Worm (Caenorhabditis elegans) whole organism, midembryonic: Measurements from ENCODE around the gene unc-86.

Experiments
- T22C8.4 ChIP-seq: fragments of 200-800 bp; sonication (Bioruptor generic); IDR thresholded peaks from 2 replicates; pipeline ENCODE4 v1.3.6; 2022; ENCODE audit warnings: missing genetic modification characterization, missing compliant biosample characterization
- flt-1 ChIP-seq: fragments of 200-800 bp; sonication (Bioruptor generic); IDR thresholded peaks from 2 replicates; pipeline ENCODE4 v1.3.6; 2022; ENCODE audit warnings: missing genetic modification characterization, missing compliant biosample characterization
- med-1 ChIP-seq: sonication (generic microtip); optimal IDR thresholded peaks from 2 replicates; lab custom pipeline; 2017; ENCODE audit warnings: missing genetic modification characterization, mild to moderate bottlenecking, missing compliant biosample characterization, antibody characterized with exemption, missing genetic modification reagents; ENCODE audit not compliant: insufficient read depth
- ref-1 ChIP-seq: fragments of 200-800 bp; sonication (Bioruptor generic); conservative IDR thresholded peaks from 2 replicates; pipeline ENCODE4 v1.3.6; 2022; ENCODE audit warnings: missing genetic modification reagents, missing genetic modification characterization, missing compliant biosample characterization
- tab-1 ChIP-seq: fragments of 200-800 bp; sonication (Bioruptor generic); IDR thresholded peaks from 2 replicates; pipeline ENCODE4 v1.3.6; 2022; ENCODE audit warnings: missing genetic modification characterization, missing compliant biosample characterization
- ztf-23 ChIP-seq: fragments of 200-800 bp; sonication (Bioruptor generic); IDR thresholded peaks from 2 replicates; pipeline ENCODE4 v1.3.6; 2022; ENCODE audit warnings: missing genetic modification reagents, missing genetic modification characterization, missing compliant biosample characterization
- ztf-29 ChIP-seq: fragments of 200-800 bp; sonication (Bioruptor generic); IDR thresholded peaks from 2 replicates; pipeline ENCODE4 v1.3.6; 2022; ENCODE audit warnings: missing genetic modification reagents, missing genetic modification characterization, missing compliant biosample characterization

DNA sequence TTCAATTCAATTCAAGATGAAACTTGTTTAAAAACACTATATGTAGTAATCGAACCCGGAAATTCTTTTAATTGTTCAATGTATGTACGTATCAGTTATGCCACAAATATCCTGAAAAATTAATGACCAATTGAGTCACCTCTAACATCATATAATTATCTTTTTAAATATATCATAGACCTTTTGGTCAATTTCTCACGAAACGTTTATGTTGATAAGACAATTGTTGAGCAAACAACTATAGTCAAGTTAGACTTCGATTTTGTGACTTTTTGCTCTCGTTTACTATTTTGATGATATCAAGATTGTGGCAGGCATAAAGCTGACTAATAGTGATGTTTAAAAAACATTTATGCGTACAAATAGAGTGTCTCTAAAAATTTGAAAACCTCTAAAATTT lies 24.1 kb upstream of the unc-86 start:
- TF ChIP-seq ztf-23 (GFP tag; lab: Robert Waterston, UW) (no peak), tab-1 (no peak), flt-1 (GFP tag; lab: Robert Waterston, UW) (no peak), T22C8.4 (GFP tag; lab: Robert Waterston, UW) (no peak), ztf-29 (GFP tag; lab: Robert Waterston, UW) (no peak), ref-1 (GFP tag; lab: Robert Waterston, UW) (no peak), med-1 (no peak)
